Fruit fly (Drosophila melanogaster): ENCODE data around the gene thoc6.

thoc6 gene

DNA sequence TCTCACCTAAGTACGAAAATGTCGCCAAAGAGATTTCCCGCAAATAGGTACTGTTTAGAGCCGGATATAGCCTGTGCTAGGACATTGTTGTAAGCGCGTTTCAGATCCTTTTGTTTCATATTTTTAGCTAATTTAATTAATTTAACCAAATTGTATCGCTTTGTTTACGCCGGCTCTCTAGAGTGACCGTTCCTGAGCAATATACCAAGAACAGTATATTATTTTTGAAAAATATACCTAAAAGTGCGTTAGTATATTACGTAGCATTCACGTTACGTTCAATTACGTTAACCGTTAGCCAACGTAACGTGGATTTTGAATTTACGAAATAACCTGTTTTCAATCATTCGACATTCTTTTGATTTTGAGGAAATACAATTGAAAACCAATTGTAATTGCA, at the start of gene thoc6:
TSS of gene thoc6 (minus strand) at position 204 of the 400 bp plus-strand sequence.
- TF ChIP-seq dl (GFP tag; optimal IDR thresholded peaks at IDR 0.05; ENCODE audit: insufficient read depth in 1 of 2, partially characterized antibody in 2 of 2) = no peak
- no peak for TF ChIP-seq Sp1 (GFP tag; optimal IDR thresholded peaks at IDR 0.05)
- no peak for TF ChIP-seq CG32264 (GFP tag; optimal IDR thresholded peaks at IDR 0.05)
- peak; percentile 42 for TF ChIP-seq CrebA (GFP tag; optimal IDR thresholded peaks at IDR 0.05; ENCODE audit: borderline replicate concordance)
- no peak for TF ChIP-seq Mio (GFP tag; optimal IDR thresholded peaks at IDR 0.05)
- no peak for TF ChIP-seq Myc (optimal IDR thresholded peaks at IDR 0.05)
- no peak for TF ChIP-seq lola (GFP tag; optimal IDR thresholded peaks at IDR 0.05)
- TF ChIP-seq Dif (GFP tag; optimal IDR thresholded peaks at IDR 0.05; ENCODE audit: partially characterized antibody) = no peak

DNA sequence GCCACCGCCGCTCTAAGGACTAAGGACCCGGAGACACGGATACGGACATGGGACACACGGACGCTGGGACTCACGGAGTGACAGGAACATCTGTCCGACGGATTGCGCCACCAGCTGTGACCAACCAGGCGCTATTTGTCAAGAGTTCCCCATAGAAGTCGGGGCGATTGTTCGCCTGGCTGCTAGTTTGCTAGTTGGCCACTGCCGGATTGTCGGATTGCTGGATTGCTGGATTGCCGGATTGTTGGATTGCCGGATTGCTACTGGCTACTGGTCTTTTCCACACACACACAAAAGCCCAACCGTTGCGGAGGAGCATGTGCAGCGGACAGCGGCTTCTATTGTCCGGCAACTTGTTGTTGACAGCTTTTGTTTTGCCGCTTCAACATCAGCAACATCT, 33.7 kb upstream of the thoc6 start:
- TF ChIP-seq usp (GFP tag; optimal IDR thresholded peaks at IDR 0.05) (no peak), OdsH (GFP tag; optimal IDR thresholded peaks at IDR 0.05) (no peak), sv (GFP tag; optimal IDR thresholded peaks at IDR 0.05) (no peak), h (GFP tag; optimal IDR thresholded peaks at IDR 0.05) (no peak), Hr78 (GFP tag; optimal IDR thresholded peaks at IDR 0.05) (no peak), jim (GFP tag; optimal IDR thresholded peaks at IDR 0.05) (no peak)

dm6 chr3L:12223635-12224016, 30.1 kb upstream of the thoc6 start:
- TF ChIP-seq OdsH (GFP tag; optimal IDR thresholded peaks at IDR 0.05) (no peak), woc (GFP tag; optimal IDR thresholded peaks at IDR 0.05) (no peak), Abd-B (GFP tag; optimal IDR thresholded peaks at IDR 0.05) (no peak), CrebA (GFP tag; optimal IDR thresholded peaks at IDR 0.05; ENCODE audit: borderline replicate concordance) (no peak), Hr83 (GFP tag; optimal IDR thresholded peaks at IDR 0.05; ENCODE audit: poor library complexity, severe bottlenecking) (no peak), fru (GFP tag; optimal IDR thresholded peaks at IDR 0.05) (no peak), lola (GFP tag; optimal IDR thresholded peaks at IDR 0.05) (no peak), sage (GFP tag; optimal IDR thresholded peaks at IDR 0.05) (no peak), psq (GFP tag; optimal IDR thresholded peaks at IDR 0.05) (no peak), Sp1 (GFP tag; optimal IDR thresholded peaks at IDR 0.05) (no peak), HLH106 (tag; optimal IDR thresholded peaks at IDR 0.05) (no peak), rgr (GFP tag; optimal IDR thresholded peaks at IDR 0.05) (no peak), dmrt93B (GFP tag; optimal IDR thresholded peaks at IDR 0.05) (no peak), Rel (GFP tag; optimal IDR thresholded peaks at IDR 0.05) (no peak), Rel (tag; optimal IDR thresholded peaks at IDR 0.05) (no peak), pan (optimal IDR thresholded peaks at IDR 0.05) (no peak), jim (GFP tag; optimal IDR thresholded peaks at IDR 0.05) (no peak), Jra (GFP tag; optimal IDR thresholded peaks at IDR 0.05) (no peak), br (GFP tag; optimal IDR thresholded peaks at IDR 0.05) (no peak), N (GFP tag; optimal IDR thresholded peaks at IDR 0.05) (no peak)

DNA sequence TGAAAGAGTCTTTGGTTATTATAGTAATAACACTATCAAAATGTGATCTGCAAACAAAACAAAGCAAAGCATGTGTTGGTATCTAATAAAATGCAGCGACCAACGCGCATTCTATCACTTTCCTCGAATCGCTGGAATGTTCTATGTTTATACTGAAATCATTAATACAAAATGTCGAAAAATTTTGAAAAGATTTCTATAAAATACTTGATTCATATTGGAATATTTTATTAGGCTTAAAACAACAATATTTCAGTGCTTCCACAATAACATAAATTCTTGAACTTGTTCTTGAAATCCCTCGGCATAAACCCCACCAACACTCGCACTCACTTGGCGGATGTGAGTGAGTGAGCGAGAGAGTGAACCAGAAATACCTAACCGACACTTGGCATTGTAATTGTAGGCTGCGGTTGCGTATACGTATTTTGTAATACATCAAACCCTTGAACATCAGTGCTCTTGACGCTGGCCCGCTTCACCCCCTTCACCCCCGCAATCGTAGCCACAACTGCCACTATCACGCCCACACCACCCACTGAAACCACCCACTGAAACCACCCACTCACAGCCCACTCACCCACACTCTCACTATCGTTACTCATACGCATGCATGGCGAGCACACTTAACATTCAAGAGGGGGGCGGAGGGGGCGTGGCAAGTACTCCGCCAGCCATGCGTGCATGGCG, 29.6 kb upstream of the thoc6 start:
- TF ChIP-seq Dfd (GFP tag; optimal IDR thresholded peaks at IDR 0.05) = no peak
- no peak for TF ChIP-seq Hnf4 (GFP tag; optimal IDR thresholded peaks at IDR 0.05)
- no peak for TF ChIP-seq N (GFP tag; optimal IDR thresholded peaks at IDR 0.05)
- TF ChIP-seq CG32264 (GFP tag; optimal IDR thresholded peaks at IDR 0.05) = no peak
- TF ChIP-seq foxo (GFP tag; optimal IDR thresholded peaks at IDR 0.05) = no peak
- TF ChIP-seq h (GFP tag; optimal IDR thresholded peaks at IDR 0.05) = no peak
- TF ChIP-seq Jra (GFP tag; optimal IDR thresholded peaks at IDR 0.05) = no peak
- TF ChIP-seq tai (GFP tag; optimal IDR thresholded peaks at IDR 0.05) = no peak
- no peak for TF ChIP-seq Hr78 (GFP tag; optimal IDR thresholded peaks at IDR 0.05)
- TF ChIP-seq Mio (GFP tag; optimal IDR thresholded peaks at IDR 0.05) = no peak
- TF ChIP-seq Abd-B (GFP tag; optimal IDR thresholded peaks at IDR 0.05) = no peak
- TF ChIP-seq OdsH (GFP tag; optimal IDR thresholded peaks at IDR 0.05) = no peak
- no peak for TF ChIP-seq ey (GFP tag; optimal IDR thresholded peaks at IDR 0.05)
- TF ChIP-seq CG9705 (GFP tag; optimal IDR thresholded peaks at IDR 0.05) = no peak
- TF ChIP-seq Rel (GFP tag; optimal IDR thresholded peaks at IDR 0.05) = no peak
- TF ChIP-seq Rel (tag; optimal IDR thresholded peaks at IDR 0.05) = no peak
- TF ChIP-seq Vsx2 (GFP tag; optimal IDR thresholded peaks at IDR 0.05; ENCODE audit: partially characterized antibody) = no peak
- no peak for TF ChIP-seq Hr83 (GFP tag; optimal IDR thresholded peaks at IDR 0.05; ENCODE audit: poor library complexity, severe bottlenecking)
- no peak for TF ChIP-seq Myc (optimal IDR thresholded peaks at IDR 0.05)
- no peak for TF ChIP-seq rgr (GFP tag; optimal IDR thresholded peaks at IDR 0.05)
